Fruit fly (Drosophila melanogaster) whole organism, prepupa: ENCODE results near the gene CG32299.
A peak's percentile ranks its signal among the peaks of the same experiment; 100 is the strongest.

Source experiments
- Blimp-1 ChIP-seq: fragments of 200-800 bp; sonication (Bioruptor generic); optimal IDR thresholded peaks from 3 replicates; lab custom pipeline; 2017; ENCODE audit warnings: missing biosample characterization, missing genetic modification characterization, mild to moderate bottlenecking, moderate library complexity, missing genetic modification reagents
- CG10631 ChIP-seq: fragments of 200-800 bp; sonication (Bioruptor generic); optimal IDR thresholded peaks from 2 replicates; lab custom pipeline; 2016; ENCODE audit warnings: missing biosample characterization, missing genetic modification characterization
- CG10669 ChIP-seq: fragments of 200-800 bp; sonication (Bioruptor generic); optimal IDR thresholded peaks from 3 replicates; lab custom pipeline; 2018; ENCODE audit warnings: missing biosample characterization, mild to moderate bottlenecking, missing genetic modification characterization, moderate library complexity
- CG11294 ChIP-seq: fragments of 200-800 bp; sonication (Bioruptor generic); IDR thresholded peaks from 2 replicates; pipeline ENCODE4 v1.3.6; 2022; ENCODE audit warnings: missing biosample characterization, missing genetic modification characterization
- CG11762 ChIP-seq: fragments of 200-800 bp; sonication (Bioruptor generic); optimal IDR thresholded peaks from 3 replicates; lab custom pipeline; 2016; ENCODE audit warnings: missing biosample characterization, missing genetic modification characterization; ENCODE audit not compliant: insufficient read depth
- CG11902 ChIP-seq: fragments of 200-800 bp; sonication (Bioruptor generic); optimal IDR thresholded peaks from 3 replicates; lab custom pipeline; 2016; ENCODE audit warnings: missing biosample characterization, missing genetic modification characterization
- CG15336 ChIP-seq: fragments of 200-800 bp; sonication (Bioruptor generic); IDR thresholded peaks from 2 replicates; pipeline ENCODE4 v1.3.6; 2022; ENCODE audit warnings: missing biosample characterization, missing genetic modification characterization
- CG16779 ChIP-seq: fragments of 200-800 bp; sonication (Bioruptor generic); optimal IDR thresholded peaks from 3 replicates; lab custom pipeline; 2017; ENCODE audit warnings: missing biosample characterization, mild to moderate bottlenecking, missing genetic modification characterization
- CG3032 ChIP-seq: fragments of 200-800 bp; optimal IDR thresholded peaks from 2 replicates; lab custom pipeline; 2019; ENCODE audit warnings: missing biosample characterization, mild to moderate bottlenecking, missing genetic modification characterization, moderate library complexity
- CG31627 ChIP-seq: fragments of 200-800 bp; sonication (Bioruptor generic); optimal IDR thresholded peaks from 3 replicates; lab custom pipeline; 2016; ENCODE audit warnings: missing biosample characterization, missing genetic modification characterization
- CG32006 ChIP-seq: fragments of 200-800 bp; sonication (Bioruptor generic); optimal IDR thresholded peaks from 3 replicates; lab custom pipeline; 2017; ENCODE audit warnings: missing biosample characterization, mild to moderate bottlenecking, missing genetic modification characterization
- CG3919 ChIP-seq: fragments of 200-800 bp; sonication (Bioruptor generic); optimal IDR thresholded peaks from 3 replicates; lab custom pipeline; 2016; ENCODE audit warnings: missing biosample characterization, missing genetic modification characterization
- CG4318 ChIP-seq: fragments of 200-800 bp; sonication (Bioruptor generic); optimal IDR thresholded peaks from 3 replicates; lab custom pipeline; 2017; ENCODE audit warnings: missing biosample characterization, mild to moderate bottlenecking, missing genetic modification characterization
- CG6276 ChIP-seq: fragments of 200-800 bp; sonication (Bioruptor generic); optimal IDR thresholded peaks from 2 replicates; lab custom pipeline; 2017; ENCODE audit warnings: missing biosample characterization, mild to moderate bottlenecking, missing genetic modification characterization
- CG6792 ChIP-seq: fragments of 200-800 bp; sonication (Bioruptor generic); optimal IDR thresholded peaks from 3 replicates; lab custom pipeline; 2016; ENCODE audit warnings: missing biosample characterization, missing genetic modification characterization
- CG6808 ChIP-seq: fragments of 200-800 bp; sonication (Bioruptor generic); optimal IDR thresholded peaks from 3 replicates; lab custom pipeline; 2017; ENCODE audit warnings: missing biosample characterization, missing genetic modification characterization, mild to moderate bottlenecking, moderate library complexity, missing genetic modification reagents
- CG6854 ChIP-seq: fragments of 200-800 bp; sonication (Bioruptor generic); optimal IDR thresholded peaks from 2 replicates; lab custom pipeline; 2017; ENCODE audit warnings: missing biosample characterization, mild to moderate bottlenecking, missing genetic modification characterization
- CG7368 ChIP-seq: fragments of 200-800 bp; sonication (Bioruptor generic); optimal IDR thresholded peaks from 3 replicates; lab custom pipeline; 2016; ENCODE audit warnings: missing biosample characterization, missing genetic modification characterization
- CG8119 ChIP-seq: fragments of 200-800 bp; sonication (Bioruptor generic); IDR thresholded peaks from 3 replicates; pipeline ENCODE4 v1.3.6; 2022; ENCODE audit warnings: missing biosample characterization, missing genetic modification characterization
- CG8319 ChIP-seq: fragments of 200-800 bp; sonication (Bioruptor generic); optimal IDR thresholded peaks from 3 replicates; lab custom pipeline; 2016; ENCODE audit warnings: missing biosample characterization, missing genetic modification characterization
- CG8632 ChIP-seq: fragments of 200-800 bp; sonication (Bioruptor generic); optimal IDR thresholded peaks from 3 replicates; lab custom pipeline; 2016; ENCODE audit warnings: missing biosample characterization, missing genetic modification characterization
- CG9139 ChIP-seq: fragments of 200-800 bp; sonication (Bioruptor generic); optimal IDR thresholded peaks from 3 replicates; lab custom pipeline; 2017; ENCODE audit warnings: missing biosample characterization, mild to moderate bottlenecking, missing genetic modification characterization
- Eip75B ChIP-seq: fragments of 200-800 bp; sonication (Bioruptor generic); optimal IDR thresholded peaks from 3 replicates; lab custom pipeline; 2016; ENCODE audit warnings: missing biosample characterization, missing genetic modification characterization
- Eip93F ChIP-seq: fragments of 200-800 bp; sonication (Bioruptor generic); optimal IDR thresholded peaks from 2 replicates; lab custom pipeline; 2016; ENCODE audit warnings: missing biosample characterization, mild to moderate bottlenecking, missing genetic modification characterization
- Ets21C ChIP-seq: fragments of 200-800 bp; sonication (Bioruptor generic); optimal IDR thresholded peaks from 3 replicates; lab custom pipeline; 2016; ENCODE audit warnings: missing biosample characterization, missing genetic modification characterization
- Ets96B ChIP-seq: fragments of 200-800 bp; optimal IDR thresholded peaks from 2 replicates; lab custom pipeline; 2019; ENCODE audit warnings: missing biosample characterization, mild to moderate bottlenecking, missing genetic modification characterization, moderate library complexity
- Gug ChIP-seq: fragments of 200-800 bp; sonication (Bioruptor generic); IDR thresholded peaks from 2 replicates; pipeline ENCODE4 v1.3.6; 2022; ENCODE audit warnings: missing biosample characterization, missing genetic modification characterization
- Hr38 ChIP-seq: sonication (Bioruptor generic); optimal IDR thresholded peaks from 2 replicates; lab custom pipeline; 2016; ENCODE audit warnings: missing biosample characterization, missing genetic modification characterization
- Hr39 ChIP-seq: fragments of 200-800 bp; sonication (Bioruptor generic); optimal IDR thresholded peaks from 2 replicates; lab custom pipeline; 2016; ENCODE audit warnings: missing biosample characterization, missing genetic modification characterization
- Hr4 ChIP-seq: fragments of 200-800 bp; sonication (Bioruptor generic); optimal IDR thresholded peaks from 3 replicates; lab custom pipeline; 2016; ENCODE audit warnings: missing biosample characterization, missing genetic modification characterization
- Lpt ChIP-seq: fragments of 200-800 bp; sonication (Bioruptor generic); optimal IDR thresholded peaks from 3 replicates; lab custom pipeline; 2016; ENCODE audit warnings: missing biosample characterization, missing genetic modification characterization
- Met ChIP-seq: fragments of 200-800 bp; sonication (Bioruptor generic); optimal IDR thresholded peaks from 3 replicates; lab custom pipeline; 2016; ENCODE audit warnings: missing biosample characterization, missing genetic modification characterization
- Smox ChIP-seq: fragments of 200-800 bp; sonication (Bioruptor generic); optimal IDR thresholded peaks from 3 replicates; lab custom pipeline; 2016; ENCODE audit warnings: missing biosample characterization, missing genetic modification characterization
- Sox14 ChIP-seq: fragments of 200-800 bp; sonication (Bioruptor generic); optimal IDR thresholded peaks from 3 replicates; lab custom pipeline; 2016; ENCODE audit warnings: missing biosample characterization, missing genetic modification characterization
- Sox15 ChIP-seq: fragments of 200-800 bp; sonication (Bioruptor generic); optimal IDR thresholded peaks from 3 replicates; lab custom pipeline; 2016; ENCODE audit warnings: missing biosample characterization, missing genetic modification characterization
- acj6 ChIP-seq: fragments of 200-800 bp; sonication (Bioruptor generic); optimal IDR thresholded peaks from 3 replicates; lab custom pipeline; 2016; ENCODE audit warnings: missing biosample characterization, missing genetic modification characterization
- cyc ChIP-seq: fragments of 200-800 bp; sonication (Bioruptor generic); optimal IDR thresholded peaks from 3 replicates; lab custom pipeline; 2016; ENCODE audit warnings: missing biosample characterization, missing genetic modification characterization
- dac ChIP-seq: fragments of 200-800 bp; sonication (Bioruptor generic); optimal IDR thresholded peaks from 2 replicates; lab custom pipeline; 2017; ENCODE audit warnings: missing biosample characterization, mild to moderate bottlenecking, missing genetic modification characterization
- dsx ChIP-seq: fragments of 200-800 bp; optimal IDR thresholded peaks from 3 replicates; lab custom pipeline; 2019; ENCODE audit warnings: missing biosample characterization, mild to moderate bottlenecking, missing genetic modification characterization, moderate library complexity; ENCODE audit not compliant: poor library complexity, severe bottlenecking
- eg ChIP-seq: fragments of 200-800 bp; sonication (Bioruptor generic); IDR thresholded peaks from 3 replicates; pipeline ENCODE4 v1.3.6; 2022; ENCODE audit warnings: missing biosample characterization, missing genetic modification characterization
- esn ChIP-seq: fragments of 200-800 bp; sonication (Bioruptor generic); optimal IDR thresholded peaks from 2 replicates; lab custom pipeline; 2016; ENCODE audit warnings: missing biosample characterization, mild to moderate bottlenecking, missing genetic modification characterization, moderate library complexity
- fd59A ChIP-seq: fragments of 200-800 bp; sonication (Bioruptor generic); optimal IDR thresholded peaks from 2 replicates; lab custom pipeline; 2017; ENCODE audit warnings: missing biosample characterization, mild to moderate bottlenecking, missing genetic modification characterization, missing genetic modification reagents
- fd85E ChIP-seq: fragments of 200-800 bp; sonication (Bioruptor generic); optimal IDR thresholded peaks from 3 replicates; lab custom pipeline; 2016; ENCODE audit warnings: missing biosample characterization, missing genetic modification characterization
- fkh ChIP-seq: fragments of 200-800 bp; sonication (Bioruptor generic); optimal IDR thresholded peaks from 3 replicates; lab custom pipeline; 2017; ENCODE audit warnings: missing biosample characterization, mild to moderate bottlenecking, missing genetic modification characterization, moderate library complexity
- lz ChIP-seq: fragments of 200-800 bp; sonication (Bioruptor generic); optimal IDR thresholded peaks from 3 replicates; lab custom pipeline; 2016; ENCODE audit warnings: missing biosample characterization, missing genetic modification characterization
- net ChIP-seq: fragments of 200-800 bp; sonication (Bioruptor generic); optimal IDR thresholded peaks from 3 replicates; lab custom pipeline; 2016; ENCODE audit warnings: missing biosample characterization, missing genetic modification characterization
- pdm3 ChIP-seq: fragments of 200-800 bp; sonication (Bioruptor generic); optimal IDR thresholded peaks from 3 replicates; lab custom pipeline; 2016; ENCODE audit warnings: missing biosample characterization, missing genetic modification characterization
- salr ChIP-seq, 2 experiments: fragments of 200-800 bp; sonication (Bioruptor generic); optimal IDR thresholded peaks; 3 replicates each; lab custom pipeline; 2016 to 2018; ENCODE audit warnings: missing biosample characterization in 2 of 2, missing genetic modification characterization in 2 of 2, mild to moderate bottlenecking in 1 of 2
- ss ChIP-seq, 2 experiments: fragments of 200-800 bp; sonication (Bioruptor generic); optimal IDR thresholded peaks; 2 replicates in 1 of 2; 3 replicates in 1 of 2; lab custom pipeline; 2017 to 2018; ENCODE audit warnings: mild to moderate bottlenecking in 2 of 2, missing biosample characterization in 2 of 2, missing genetic modification characterization in 2 of 2, moderate library complexity in 1 of 2
- svp ChIP-seq: fragments of 200-800 bp; sonication (Bioruptor generic); peaks from one replicate; lab custom pipeline; 2016; ENCODE audit warnings: missing biosample characterization, missing genetic modification characterization
- topi ChIP-seq: fragments of 200-800 bp; sonication (Bioruptor generic); optimal IDR thresholded peaks from 3 replicates; lab custom pipeline; 2016; ENCODE audit warnings: missing biosample characterization, missing genetic modification characterization
- vri ChIP-seq: fragments of 200-800 bp; sonication (Bioruptor generic); optimal IDR thresholded peaks from 3 replicates; lab custom pipeline; 2016; ENCODE audit warnings: missing biosample characterization, mild to moderate bottlenecking, missing genetic modification characterization

CG32299 gene

dm6 chr3L:2431340-2431739, 40.6 kb upstream of the CG32299 start:
- TF ChIP-seq CG9139 (GFP tag; lab: Kevin White, UChicago) (peak; percentile 62), Blimp-1 (peak; percentile 38), CG3919 (GFP tag; lab: Kevin White, UChicago) (peak; percentile 85), fkh (GFP tag; lab: Kevin White, UChicago) (no peak), dsx (GFP tag; lab: Kevin White, UChicago) (peak; percentile 71), CG15336 (GFP tag; lab: Robert Waterston, UW) (peak; percentile 83), CG6808 (GFP tag; lab: Kevin White, UChicago) (peak; percentile 78), Gug (GFP tag; lab: Robert Waterston, UW) (peak; percentile 80), Ets21C (GFP tag; lab: Kevin White, UChicago) (peak; percentile 0), CG10669 (GFP tag; lab: Kevin White, UChicago) (peak; percentile 83), Met (GFP tag; lab: Kevin White, UChicago) (peak; percentile 70), Eip93F (GFP tag; lab: Kevin White, UChicago) (peak; percentile 13), CG11762 (GFP tag; lab: Kevin White, UChicago) (peak; percentile 35), fd59A (GFP tag; lab: Kevin White, UChicago) (peak; percentile 53), svp (GFP tag; lab: Kevin White, UChicago) (peak; percentile 84), Hr4 (peak; percentile 70), CG8119 (GFP tag; lab: Robert Waterston, UW) (peak; percentile 76), esn (GFP tag; lab: Kevin White, UChicago) (peak; percentile 69), CG4318 (GFP tag; lab: Kevin White, UChicago) (peak; percentile 50), Hr39 (GFP tag; lab: Kevin White, UChicago) (peak; percentile 63), CG3032 (tag; lab: Kevin White, UChicago) (peak; percentile 73), Hr38 (GFP tag; lab: Kevin White, UChicago) (no peak), CG6854 (GFP tag; lab: Kevin White, UChicago) (no peak), vri (GFP tag; lab: Kevin White, UChicago) (no peak), CG32006 (GFP tag; lab: Kevin White, UChicago) (peak; percentile 74), salr (GFP tag; optimal IDR thresholded peaks at IDR 0.05; lab: Kevin White, UChicago) (peak; percentile 17 to 41), ss (GFP tag; optimal IDR thresholded peaks at IDR 0.05; lab: Kevin White, UChicago) (peak; percentile 70 to 87), CG16779 (peak; percentile 18), Ets96B (tag; lab: Kevin White, UChicago) (peak; percentile 85), CG6276 (peak; percentile 78), Eip75B (GFP tag; lab: Kevin White, UChicago) (peak; percentile 76), CG8632 (GFP tag; lab: Kevin White, UChicago) (peak; percentile 71), Sox14 (peak; percentile 62), CG10631 (GFP tag; lab: Kevin White, UChicago) (peak; percentile 72), CG11294 (GFP tag; lab: Robert Waterston, UW) (peak; percentile 68), CG31627 (GFP tag; lab: Kevin White, UChicago) (peak; percentile 66), pdm3 (GFP tag; lab: Kevin White, UChicago) (peak; percentile 77), Sox15 (peak; percentile 51), acj6 (GFP tag; lab: Kevin White, UChicago) (peak; percentile 72), CG11902 (GFP tag; lab: Kevin White, UChicago) (peak; percentile 66), topi (GFP tag; lab: Kevin White, UChicago) (peak; percentile 71), net (GFP tag; lab: Kevin White, UChicago) (peak; percentile 76), eg (GFP tag; lab: Robert Waterston, UW) (peak; percentile 83; the same call in 2 of the 3 replicates), CG6792 (GFP tag; lab: Kevin White, UChicago) (peak; percentile 68), dac (GFP tag; lab: Kevin White, UChicago) (peak; percentile 11), Lpt (GFP tag; lab: Kevin White, UChicago) (peak; percentile 48), Smox (GFP tag; lab: Kevin White, UChicago) (peak; percentile 60), CG7368 (GFP tag; lab: Kevin White, UChicago) (peak; percentile 58), CG8319 (peak; percentile 61), lz (peak; percentile 64), cyc (GFP tag; lab: Kevin White, UChicago) (peak; percentile 63), fd85E (GFP tag; lab: Kevin White, UChicago) (peak; percentile 32)
